Worm (Caenorhabditis elegans) whole organism, L3 larva: ENCODE measurements around the gene Y44A6B.3.

Experiments used
- ZK546.5 ChIP-seq: sonication (generic microtip); optimal IDR thresholded peaks from 2 replicates; lab custom pipeline; 2017; ENCODE audit warnings: missing biosample characterization, missing genetic modification characterization
- aly-2 ChIP-seq: fragments of 150-350 bp; optimal IDR thresholded peaks from 2 replicates; lab custom pipeline; 2014; ENCODE audit warnings: missing biosample characterization, missing genetic modification characterization
- ama-1 ChIP-seq: fragments of 150-350 bp; optimal IDR thresholded peaks from 2 replicates; lab custom pipeline; 2018
- ceh-16 ChIP-seq: sonication (generic microtip); optimal IDR thresholded peaks from 2 replicates; lab custom pipeline; 2017; ENCODE audit warnings: missing biosample characterization, missing genetic modification characterization
- ceh-82 ChIP-seq: fragments of 150-350 bp; optimal IDR thresholded peaks from 2 replicates; lab custom pipeline; 2014; ENCODE audit warnings: missing biosample characterization, missing genetic modification characterization
- ceh-9 ChIP-seq: sonication (generic microtip); optimal IDR thresholded peaks from 2 replicates; lab custom pipeline; 2018; ENCODE audit warnings: missing biosample characterization, missing genetic modification characterization
- daf-12 ChIP-seq: fragments of 150-350 bp; optimal IDR thresholded peaks from 2 replicates; lab custom pipeline; 2014; ENCODE audit warnings: missing biosample characterization, missing genetic modification reagents, missing genetic modification characterization
- egl-27 ChIP-seq: sonication (generic microtip); optimal IDR thresholded peaks from 4 replicates; lab custom pipeline; 2017; ENCODE audit warnings: missing biosample characterization, missing genetic modification reagents, missing genetic modification characterization
- elt-1 ChIP-seq: fragments of 150-350 bp; optimal IDR thresholded peaks from 2 replicates; lab custom pipeline; 2014; ENCODE audit warnings: missing biosample characterization, missing genetic modification characterization
- fkh-10 ChIP-seq: sonication (generic microtip); optimal IDR thresholded peaks from 2 replicates; lab custom pipeline; 2017; ENCODE audit warnings: missing biosample characterization, missing genetic modification reagents, missing genetic modification characterization
- fkh-2 ChIP-seq: fragments of 150-350 bp; optimal IDR thresholded peaks from 2 replicates; lab custom pipeline; 2014; ENCODE audit warnings: missing biosample characterization, missing genetic modification reagents, missing genetic modification characterization
- fos-1 ChIP-seq: fragments of 150-350 bp; optimal IDR thresholded peaks from 2 replicates; lab custom pipeline; 2014; ENCODE audit warnings: missing biosample characterization, missing genetic modification characterization
- jun-1 ChIP-seq: fragments of 150-350 bp; optimal IDR thresholded peaks from 2 replicates; lab custom pipeline; 2014; ENCODE audit warnings: missing biosample characterization, missing genetic modification reagents, missing genetic modification characterization
- lin-15B ChIP-seq: fragments of 150-350 bp; optimal IDR thresholded peaks from 2 replicates; lab custom pipeline; 2014; ENCODE audit warnings: missing biosample characterization, missing genetic modification characterization
- lin-39 ChIP-seq: fragments of 150-350 bp; optimal IDR thresholded peaks from 2 replicates; lab custom pipeline; 2018; ENCODE audit warnings: missing biosample characterization, missing genetic modification reagents, missing genetic modification characterization
- lsy-12 ChIP-seq: sonication (generic microtip); optimal IDR thresholded peaks from 2 replicates; lab custom pipeline; 2016; ENCODE audit warnings: mild to moderate bottlenecking, missing genetic modification characterization, missing compliant biosample characterization
- mdl-1 ChIP-seq: fragments of 150-350 bp; optimal IDR thresholded peaks from 2 replicates; lab custom pipeline; 2014; ENCODE audit warnings: missing biosample characterization, missing genetic modification characterization
- mml-1 ChIP-seq: fragments of 150-350 bp; sonication (generic microtip); optimal IDR thresholded peaks from 3 replicates; lab custom pipeline; 2014; ENCODE audit warnings: missing biosample characterization, missing genetic modification characterization
- nfya-1 ChIP-seq: sonication (generic microtip); optimal IDR thresholded peaks from 2 replicates; lab custom pipeline; 2017; ENCODE audit warnings: missing genetic modification characterization, mild to moderate bottlenecking, missing compliant biosample characterization, antibody characterized with exemption, moderate library complexity; ENCODE audit not compliant: insufficient read depth
- nhr-12 ChIP-seq: fragments of 150-350 bp; optimal IDR thresholded peaks from 2 replicates; lab custom pipeline; 2014; ENCODE audit warnings: missing biosample characterization, missing genetic modification characterization
- nhr-237 ChIP-seq: fragments of 150-350 bp; optimal IDR thresholded peaks from 2 replicates; lab custom pipeline; 2014; ENCODE audit warnings: missing biosample characterization, missing genetic modification characterization
- nhr-25 ChIP-seq: sonication (generic microtip); optimal IDR thresholded peaks from 2 replicates; lab custom pipeline; 2017; ENCODE audit warnings: missing biosample characterization, missing genetic modification characterization
- nhr-28 ChIP-seq: fragments of 150-350 bp; optimal IDR thresholded peaks from 2 replicates; lab custom pipeline; 2014; ENCODE audit warnings: missing biosample characterization, missing genetic modification characterization
- nhr-43 ChIP-seq: sonication (generic microtip); optimal IDR thresholded peaks from 2 replicates; lab custom pipeline; 2016; ENCODE audit warnings: mild to moderate bottlenecking, missing genetic modification characterization, missing compliant biosample characterization; ENCODE audit not compliant: poor library complexity, severe bottlenecking
- nhr-76 ChIP-seq: fragments of 150-350 bp; sonication (generic microtip); optimal IDR thresholded peaks from 5 replicates; lab custom pipeline; 2014; ENCODE audit warnings: missing biosample characterization, missing genetic modification characterization
- pha-4 ChIP-seq: fragments of 150-350 bp; optimal IDR thresholded peaks from 2 replicates; lab custom pipeline; 2014; ENCODE audit warnings: missing biosample characterization, missing genetic modification reagents, missing genetic modification characterization
- pqm-1 ChIP-seq: fragments of 150-350 bp; optimal IDR thresholded peaks from 2 replicates; lab custom pipeline; 2017; ENCODE audit warnings: missing biosample characterization, missing genetic modification characterization, inconsistent platforms
- sea-2 ChIP-seq: fragments of 150-350 bp; sonication (generic microtip); optimal IDR thresholded peaks from 4 replicates; lab custom pipeline; 2014; ENCODE audit warnings: missing biosample characterization, missing genetic modification reagents, missing genetic modification characterization
- skn-1 ChIP-seq: fragments of 150-350 bp; optimal IDR thresholded peaks from 2 replicates; lab custom pipeline; 2014; ENCODE audit warnings: missing biosample characterization, missing genetic modification characterization
- tbx-2 ChIP-seq: sonication (generic microtip); optimal IDR thresholded peaks from 2 replicates; lab custom pipeline; 2016; ENCODE audit warnings: mild to moderate bottlenecking, missing genetic modification characterization, missing compliant biosample characterization
- unc-39 ChIP-seq: sonication (generic microtip); optimal IDR thresholded peaks from 4 replicates; lab custom pipeline; 2017; ENCODE audit warnings: missing biosample characterization, missing genetic modification characterization
- unc-62 ChIP-seq: fragments of 150-350 bp; sonication (generic microtip); optimal IDR thresholded peaks from 4 replicates; lab custom pipeline; 2014; ENCODE audit warnings: missing biosample characterization, missing genetic modification reagents, missing genetic modification characterization
- zag-1 ChIP-seq: fragments of 150-350 bp; optimal IDR thresholded peaks from 2 replicates; lab custom pipeline; 2014; ENCODE audit warnings: missing biosample characterization, missing genetic modification characterization
- ztf-11 ChIP-seq: fragments of 150-350 bp; optimal IDR thresholded peaks from 2 replicates; lab custom pipeline; 2014; ENCODE audit warnings: missing biosample characterization, missing genetic modification characterization
- ztf-4 ChIP-seq: fragments of 150-350 bp; optimal IDR thresholded peaks from 2 replicates; lab custom pipeline; 2014; ENCODE audit warnings: missing biosample characterization, missing genetic modification characterization

The Y44A6B.3 gene

ce11 chrV:20625260-20625659 is 13.0 kb downstream of the Y44A6B.3 start:
- TF ChIP-seq nhr-43 (tag; lab: Kevin White, UChicago) (no peak), elt-1 (tag; lab: Kevin White, UChicago) (no peak), lsy-12 (tag; lab: Kevin White, UChicago) (no peak), nhr-25 (tag; lab: Kevin White, UChicago) (no peak), pha-4 (no peak), unc-62 (GFP tag; lab: Kevin White, UChicago) (no peak), egl-27 (tag; lab: Kevin White, UChicago) (no peak), nhr-12 (tag; lab: Kevin White, UChicago) (no peak), ceh-16 (no peak)

ce11 chrV:20623060-20623459 is 15.2 kb downstream of the Y44A6B.3 start, which contains the start of gene F46B3.8:
F46B3.8 (minus strand) TSS chrV:20623160.
- TF ChIP-seq jun-1 (tag; lab: Kevin White, UChicago) (no peak), ceh-16 (no peak), zag-1 (tag; lab: Kevin White, UChicago) (no peak), unc-39 (tag; lab: Kevin White, UChicago) (no peak), fos-1 (tag; lab: Kevin White, UChicago) (no peak)

ce11 chrV:20618632-20619031 is 19.6 kb downstream of the Y44A6B.3 start, which contains the start of gene F46B3.7:
F46B3.7 (minus strand) TSS chrV:20618732.
- TF ChIP-seq pha-4 (no peak), lin-39 (tag; lab: Kevin White, UChicago) (no peak), tbx-2 (no peak), ZK546.5 (tag; lab: Kevin White, UChicago) (no peak), skn-1 (tag; lab: Kevin White, UChicago) (no peak), nhr-12 (tag; lab: Kevin White, UChicago) (no peak), pqm-1 (tag; lab: Kevin White, UChicago) (no peak), ceh-82 (tag; lab: Kevin White, UChicago) (no peak), jun-1 (tag; lab: Kevin White, UChicago) (no peak)

ce11 chrV:20609494-20609893 is 28.8 kb downstream of the Y44A6B.3 start, which contains the start of gene grd-2:
grd-2 (plus strand) TSS chrV:20609794.
- TF ChIP-seq nhr-76 (tag; lab: Kevin White, UChicago) (no peak), zag-1 (tag; lab: Kevin White, UChicago) (no peak), ceh-9 (tag; lab: Kevin White, UChicago) (no peak), unc-39 (tag; lab: Kevin White, UChicago) (no peak), ceh-16 (no peak), ama-1 (lab: Kevin White, UChicago) (no peak)

- no peak for TF ChIP-seq egl-27 (tag; lab: Kevin White, UChicago)
- TF ChIP-seq sea-2: no peak
- TF ChIP-seq nhr-237 (tag; lab: Kevin White, UChicago): no peak
- no peak for TF ChIP-seq fkh-10 (GFP tag; lab: Kevin White, UChicago)
- TF ChIP-seq tbx-2: no peak
- no peak for TF ChIP-seq ztf-4 (tag; lab: Kevin White, UChicago)
- TF ChIP-seq aly-2 (tag; lab: Kevin White, UChicago): no peak
- peak; percentile 7 for TF ChIP-seq nhr-43 (tag; lab: Kevin White, UChicago)
Observed at ce11 chrV:20608688-20609087, 29.6 kb downstream of the Y44A6B.3 start, which contains the start of gene ttr-12. ttr-12 (minus strand) TSS chrV:20608788.

ce11 chrV:20606617-20607016 is 31.6 kb downstream of the Y44A6B.3 start, which contains the start of gene F46B3.23:
F46B3.23 (minus strand) TSS chrV:20606717.
- TF ChIP-seq fkh-2 (tag; lab: Kevin White, UChicago): no peak
- no peak for TF ChIP-seq mdl-1
- no peak for TF ChIP-seq nhr-76 (tag; lab: Kevin White, UChicago)
- TF ChIP-seq fkh-10 (GFP tag; lab: Kevin White, UChicago): no peak
- no peak for TF ChIP-seq fos-1 (tag; lab: Kevin White, UChicago)
- TF ChIP-seq lin-39 (tag; lab: Kevin White, UChicago): no peak
- no peak for TF ChIP-seq lin-15B (tag; lab: Kevin White, UChicago)
- TF ChIP-seq mml-1 (tag; lab: Kevin White, UChicago): no peak
- no peak for TF ChIP-seq ZK546.5 (tag; lab: Kevin White, UChicago)
- TF ChIP-seq jun-1 (tag; lab: Kevin White, UChicago): no peak
- TF ChIP-seq nfya-1 (tag; lab: Kevin White, UChicago): no peak
- TF ChIP-seq ama-1 (lab: Kevin White, UChicago): no peak
- TF ChIP-seq ztf-11 (tag; lab: Kevin White, UChicago): no peak
- no peak for TF ChIP-seq nhr-28 (tag; lab: Kevin White, UChicago)
- TF ChIP-seq daf-12 (tag; lab: Kevin White, UChicago): no peak
- no peak for TF ChIP-seq ztf-4 (tag; lab: Kevin White, UChicago)
